Fruit fly (Drosophila melanogaster): ENCODE data around the gene Mgstl.

The Mgstl gene

dm6 chrX:21080335-21080734, 38.4 kb downstream of the Mgstl start:
- TF ChIP-seq cic (GFP tag; optimal IDR thresholded peaks at IDR 0.05) (no peak), Clk (GFP tag; optimal IDR thresholded peaks at IDR 0.05) (no peak), tj (GFP tag; optimal IDR thresholded peaks at IDR 0.05) (no peak), CG5204 (GFP tag; optimal IDR thresholded peaks at IDR 0.05) (no peak), CG1620 (GFP tag; optimal IDR thresholded peaks at IDR 0.05) (no peak), CG14711 (tag; optimal IDR thresholded peaks at IDR 0.05) (no peak), CG7101 (tag; optimal IDR thresholded peaks at IDR 0.05) (no peak), toe (GFP tag; optimal IDR thresholded peaks at IDR 0.05) (no peak), bab1 (GFP tag; optimal IDR thresholded peaks at IDR 0.05) (no peak), CG11617 (GFP tag; optimal IDR thresholded peaks at IDR 0.05) (no peak), CG12768 (GFP tag; optimal IDR thresholded peaks at IDR 0.05) (no peak), pad (GFP tag; optimal IDR thresholded peaks at IDR 0.05) (no peak)

dm6 chrX:21083246-21083645, 41.3 kb downstream of the Mgstl start:
- TF ChIP-seq Crg-1 (GFP tag; optimal IDR thresholded peaks at IDR 0.05) (no peak), ovo (GFP tag; optimal IDR thresholded peaks at IDR 0.05) (no peak), bab1 (GFP tag; optimal IDR thresholded peaks at IDR 0.05) (no peak)

- no peak for TF ChIP-seq ovo (GFP tag; optimal IDR thresholded peaks at IDR 0.05)
- no peak for TF ChIP-seq Clk (GFP tag; optimal IDR thresholded peaks at IDR 0.05)
- TF ChIP-seq CG33017 (tag; optimal IDR thresholded peaks at IDR 0.05): no peak
- no peak for TF ChIP-seq cic (GFP tag; optimal IDR thresholded peaks at IDR 0.05)
- TF ChIP-seq toe (GFP tag; optimal IDR thresholded peaks at IDR 0.05): no peak
- TF ChIP-seq CG7045 (GFP tag; optimal IDR thresholded peaks at IDR 0.05): no peak
- no peak for TF ChIP-seq CG11617 (GFP tag; optimal IDR thresholded peaks at IDR 0.05)
- no peak for TF ChIP-seq tj (GFP tag; optimal IDR thresholded peaks at IDR 0.05)
- no peak for TF ChIP-seq Mnt (GFP tag; optimal IDR thresholded peaks at IDR 0.05)
- no peak for TF ChIP-seq pad (GFP tag; optimal IDR thresholded peaks at IDR 0.05)
- TF ChIP-seq Hr96 (GFP tag; optimal IDR thresholded peaks at IDR 0.05): no peak
- TF ChIP-seq Crg-1 (GFP tag; optimal IDR thresholded peaks at IDR 0.05): no peak
- no peak for TF ChIP-seq CG1620 (GFP tag; optimal IDR thresholded peaks at IDR 0.05)
- no peak for TF ChIP-seq CG14711 (tag; optimal IDR thresholded peaks at IDR 0.05)
- no peak for TF ChIP-seq bab1 (GFP tag; optimal IDR thresholded peaks at IDR 0.05)
- no peak for TF ChIP-seq cnc (optimal IDR thresholded peaks at IDR 0.05)
- TF ChIP-seq CG12768 (GFP tag; optimal IDR thresholded peaks at IDR 0.05): no peak
- no peak for TF ChIP-seq kay (GFP tag; ENCODE audit: borderline replicate concordance)
- no peak for TF ChIP-seq CG5204 (GFP tag; optimal IDR thresholded peaks at IDR 0.05)
Observed at dm6 chrX:21093544-21093943, 51.6 kb downstream of the Mgstl start, which contains the start of gene stg1. TSS of gene stg1 (plus strand) at chrX:21093844.
